Worm (Caenorhabditis elegans) whole organism, early embryonic: ENCODE results near the gene Y60C6A.1.
A peak's percentile ranks its signal among the peaks of the same experiment; 100 is the strongest.

Experiments used
- B0310.2 ChIP-seq: sonication (generic microtip); optimal IDR thresholded peaks from 2 replicates; lab custom pipeline; 2016; ENCODE audit warnings: mild to moderate bottlenecking, missing genetic modification characterization, missing compliant biosample characterization
- F13C5.2 ChIP-seq: sonication (generic microtip); optimal IDR thresholded peaks from 2 replicates; lab custom pipeline; 2017; ENCODE audit warnings: mild to moderate bottlenecking, missing genetic modification characterization, inconsistent platforms, missing compliant biosample characterization
- aly-1 ChIP-seq: sonication (generic microtip); optimal IDR thresholded peaks from 2 replicates; lab custom pipeline; 2016; ENCODE audit warnings: missing genetic modification characterization, missing compliant biosample characterization
- ama-1 ChIP-seq: fragments of 150-350 bp; optimal IDR thresholded peaks from 2 replicates; lab custom pipeline; 2014
- ceh-13 ChIP-seq: fragments of 200-800 bp; sonication (Bioruptor generic); optimal IDR thresholded peaks from 2 replicates; lab custom pipeline; 2018; ENCODE audit warnings: mild to moderate bottlenecking, missing genetic modification characterization, missing compliant biosample characterization
- ceh-36 ChIP-seq: sonication (generic microtip); optimal IDR thresholded peaks from 2 replicates; lab custom pipeline; 2016; ENCODE audit warnings: missing genetic modification characterization, inconsistent platforms, missing compliant biosample characterization
- ets-7 ChIP-seq: sonication (generic microtip); optimal IDR thresholded peaks from 2 replicates; lab custom pipeline; 2016; ENCODE audit warnings: missing genotype, missing genetic modification characterization, missing compliant biosample characterization
- flt-1 ChIP-seq: fragments of 200-800 bp; sonication (Bioruptor generic); IDR thresholded peaks from 2 replicates; pipeline ENCODE4 v1.3.6; 2022; ENCODE audit warnings: missing genetic modification characterization, missing compliant biosample characterization
- hmbx-1 ChIP-seq: sonication (generic microtip); optimal IDR thresholded peaks from 2 replicates; lab custom pipeline; 2016; ENCODE audit warnings: mild to moderate bottlenecking, missing genetic modification characterization, missing compliant biosample characterization
- hmg-4 ChIP-seq: fragments of 200-800 bp; sonication (Bioruptor generic); optimal IDR thresholded peaks from 2 replicates; lab custom pipeline; 2018; ENCODE audit warnings: mild to moderate bottlenecking, missing genetic modification characterization, missing compliant biosample characterization
- hnd-1 ChIP-seq: sonication (generic microtip); optimal IDR thresholded peaks from 2 replicates; lab custom pipeline; 2016; ENCODE audit warnings: missing genetic modification characterization, missing compliant biosample characterization
- pes-1 ChIP-seq: fragments of 200-800 bp; sonication (Bioruptor generic); IDR thresholded peaks from 2 replicates; pipeline ENCODE4 v1.3.6; 2022; ENCODE audit warnings: missing genetic modification reagents, missing genetic modification characterization, missing compliant biosample characterization
- scrt-1 ChIP-seq: fragments of 200-800 bp; sonication (Bioruptor generic); IDR thresholded peaks from 2 replicates; pipeline ENCODE4 v1.3.6; 2022; ENCODE audit warnings: missing genetic modification characterization, missing compliant biosample characterization
- sea-1 ChIP-seq: fragments of 200-800 bp; sonication (Bioruptor generic); conservative IDR thresholded peaks from 2 replicates; pipeline ENCODE4 v1.3.6; 2022; ENCODE audit warnings: missing genetic modification characterization, missing compliant biosample characterization
- tbx-11 ChIP-seq: fragments of 200-800 bp; sonication (Bioruptor generic); IDR thresholded peaks from 2 replicates; pipeline ENCODE4 v1.3.6; 2022; ENCODE audit warnings: missing genetic modification characterization, missing compliant biosample characterization
- tbx-37 ChIP-seq: fragments of 200-800 bp; sonication (Bioruptor generic); conservative IDR thresholded peaks from 2 replicates; pipeline ENCODE4 v1.3.6; 2022; ENCODE audit warnings: missing genetic modification reagents, missing genetic modification characterization, missing compliant biosample characterization
- tra-4 ChIP-seq: sonication (generic microtip); optimal IDR thresholded peaks from 2 replicates; lab custom pipeline; 2017; ENCODE audit warnings: missing genetic modification characterization, missing compliant biosample characterization

The Y60C6A.1 gene

DNA sequence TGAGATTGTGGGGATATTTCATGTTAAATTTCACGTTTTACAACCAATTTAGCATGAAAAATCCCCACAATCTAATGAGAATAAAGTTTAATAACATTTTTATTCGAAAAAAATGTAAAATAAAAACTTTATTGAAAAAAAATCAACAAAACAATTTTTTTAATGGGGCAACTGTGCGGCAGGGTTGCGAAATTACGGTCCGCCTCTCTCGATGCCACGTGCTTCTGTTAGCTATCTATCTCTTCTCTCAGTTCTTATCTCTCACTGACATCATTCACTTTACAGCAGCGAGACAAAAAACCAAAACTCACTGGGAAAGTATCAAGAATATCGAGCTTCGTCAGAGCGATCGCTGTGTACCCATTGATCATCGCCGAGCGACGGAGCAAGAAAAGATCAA, 37.2 kb downstream of the Y60C6A.1 start:
- no peak for TF ChIP-seq hmg-4
- TF ChIP-seq hmbx-1 (tag; lab: Kevin White, UChicago) = no peak
- no peak for TF ChIP-seq flt-1
- no peak for TF ChIP-seq tbx-11 (GFP tag; lab: Robert Waterston, UW)
- TF ChIP-seq aly-1 = no peak
- no peak for TF ChIP-seq ets-7
- TF ChIP-seq F13C5.2 (tag; lab: Kevin White, UChicago) = no peak
- no peak for TF ChIP-seq tra-4 (tag; lab: Kevin White, UChicago)
- TF ChIP-seq ceh-36 = no peak
- TF ChIP-seq hnd-1 (tag; lab: Kevin White, UChicago) = no peak
- no peak for TF ChIP-seq pes-1 (GFP tag; lab: Robert Waterston, UW)
- TF ChIP-seq B0310.2 (tag; lab: Kevin White, UChicago) = no peak
- TF ChIP-seq sea-1 (GFP tag; lab: Robert Waterston, UW) = no peak
- TF ChIP-seq tbx-37 (GFP tag; lab: Robert Waterston, UW) = no peak
- no peak for TF ChIP-seq ceh-13 (GFP tag; lab: Kevin White, UChicago)
- no peak for TF ChIP-seq ama-1 (lab: Kevin White, UChicago)

ce11 chrV:4823323-4823682, 39.9 kb downstream of the Y60C6A.1 start, which contains the start of gene adss-1:
TSS of gene adss-1 (minus strand) at chrV:4823423.
- TF ChIP-seq pes-1 (GFP tag; lab: Robert Waterston, UW) (no peak), flt-1 (no peak), ceh-13 (GFP tag; lab: Kevin White, UChicago) (no peak), aly-1 (no peak), scrt-1 (GFP tag; lab: Robert Waterston, UW) (no peak), ceh-36 (no peak), tra-4 (tag; lab: Kevin White, UChicago) (no peak), hmbx-1 (tag; lab: Kevin White, UChicago) (no peak), ama-1 (lab: Kevin White, UChicago) (no peak), B0310.2 (tag; lab: Kevin White, UChicago) (no peak), hnd-1 (tag; lab: Kevin White, UChicago) (no peak), ets-7 (no peak)

ce11 chrV:4823683-4824391, 40.4 kb downstream of the Y60C6A.1 start:
- TF ChIP-seq ceh-13 (GFP tag; lab: Kevin White, UChicago) = no peak
- no peak for TF ChIP-seq scrt-1 (GFP tag; lab: Robert Waterston, UW)
- TF ChIP-seq aly-1 = no peak
- TF ChIP-seq F13C5.2 (tag; lab: Kevin White, UChicago) = no peak
- TF ChIP-seq tbx-37 (GFP tag; lab: Robert Waterston, UW) = no peak
- TF ChIP-seq ama-1 (lab: Kevin White, UChicago) = peak; percentile 27
- TF ChIP-seq tbx-11 (GFP tag; lab: Robert Waterston, UW) = no peak

DNA sequence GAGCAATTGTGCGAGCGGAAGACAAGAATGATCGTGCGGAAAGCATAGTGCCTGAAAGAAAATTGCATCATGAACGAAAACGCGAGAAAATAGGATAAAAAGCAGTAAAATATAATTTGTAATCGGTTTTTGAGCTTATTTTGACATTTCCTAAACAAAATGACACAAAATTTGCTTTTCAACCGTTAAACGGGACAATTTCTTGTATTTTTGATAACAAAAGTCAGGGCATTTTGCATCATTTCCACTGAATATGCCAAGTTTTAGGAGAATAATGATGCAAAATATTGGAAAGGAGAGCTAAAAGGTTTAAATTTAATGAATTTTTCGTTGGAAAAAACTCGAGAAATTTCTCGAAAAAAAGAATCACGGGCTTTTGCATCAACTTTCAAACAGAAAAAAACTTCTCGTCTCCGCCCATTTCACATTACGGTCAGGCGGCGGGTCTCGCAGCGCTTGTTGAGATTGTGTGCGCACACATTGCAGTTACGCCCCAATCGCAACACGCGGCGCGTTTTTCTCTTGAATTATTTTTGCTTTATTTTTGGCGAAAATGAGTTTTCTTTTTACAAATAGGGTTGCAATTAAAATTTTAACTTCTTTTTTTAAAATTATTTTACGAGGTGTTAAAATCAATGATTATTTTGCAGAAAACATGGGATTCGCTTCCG, 43.4 kb downstream of the Y60C6A.1 start, which contains the start of the genes hsp-6 and C37H5.5:
Gene hsp-6, minus strand, starts transcription at position 51 of the 671 bp plus-strand sequence.
Gene C37H5.5, plus strand, starts transcription at position 651 of the 671 bp plus-strand sequence.
- no peak for TF ChIP-seq ets-7
- no peak for TF ChIP-seq ceh-13 (GFP tag; lab: Kevin White, UChicago)
- TF ChIP-seq sea-1 (GFP tag; lab: Robert Waterston, UW) = no peak
- TF ChIP-seq tbx-11 (GFP tag; lab: Robert Waterston, UW) = no peak
- TF ChIP-seq F13C5.2 (tag; lab: Kevin White, UChicago) = peak; percentile 57
- TF ChIP-seq tbx-37 (GFP tag; lab: Robert Waterston, UW) = no peak; the same call in 1 of the 2 replicates
- TF ChIP-seq aly-1 = no peak
- 0 out of 2 replicates have a peak, but pooled peaks have one; percentile 7 for TF ChIP-seq flt-1
- TF ChIP-seq hmg-4 = peak; percentile 25
- no peak for TF ChIP-seq ama-1 (lab: Kevin White, UChicago)
- TF ChIP-seq hmbx-1 (tag; lab: Kevin White, UChicago) = no peak
- no peak for TF ChIP-seq ceh-36
- peak; percentile 63; the same call in 1 of the 2 replicates for TF ChIP-seq pes-1 (GFP tag; lab: Robert Waterston, UW)
- TF ChIP-seq B0310.2 (tag; lab: Kevin White, UChicago) = no peak
